Fruit fly (Drosophila melanogaster): ENCODE measurements around the gene JMJD7.

JMJD7 gene

dm6 chr3L:13420212-13420611 lies 29.9 kb downstream of the JMJD7 start:
- no peak for TF ChIP-seq Eip74EF (GFP tag; optimal IDR thresholded peaks at IDR 0.05)
- TF ChIP-seq phol (tag; optimal IDR thresholded peaks at IDR 0.05): no peak
- no peak for TF ChIP-seq usp (GFP tag; optimal IDR thresholded peaks at IDR 0.05)
- peak; percentile 87 for TF ChIP-seq CG7372 (GFP tag; IDR thresholded peaks at IDR 0.05)
- TF ChIP-seq CG12769 (tag; optimal IDR thresholded peaks at IDR 0.05): peak; percentile 67
- TF ChIP-seq Side (GFP tag; optimal IDR thresholded peaks at IDR 0.05): no peak
- TF ChIP-seq ato (GFP tag; IDR thresholded peaks at IDR 0.05; ENCODE audit: partially characterized antibody): no peak
- no peak for TF ChIP-seq pfk (GFP tag; optimal IDR thresholded peaks at IDR 0.05)
- no peak for TF ChIP-seq Drgx (GFP tag; IDR thresholded peaks at IDR 0.05)
- no peak for TF ChIP-seq Poxn (GFP tag; IDR thresholded peaks at IDR 0.05)
- no peak for TF ChIP-seq Opbp (GFP tag; IDR thresholded peaks at IDR 0.05; ENCODE audit: partially characterized antibody)
- no peak for TF ChIP-seq ac (GFP tag; optimal IDR thresholded peaks at IDR 0.05)
- TF ChIP-seq CkIIα-i1 (GFP tag; IDR thresholded peaks at IDR 0.05): no peak

dm6 chr3L:13412886-13413224 lies 37.2 kb downstream of the JMJD7 start:
- TF ChIP-seq CG12769 (tag; optimal IDR thresholded peaks at IDR 0.05): peak; percentile 15
- peak; percentile 22; the same call in 1 of the 3 replicates for TF ChIP-seq CG34422 (GFP tag; IDR thresholded peaks at IDR 0.05)
- TF ChIP-seq zfh1 (GFP tag; IDR thresholded peaks at IDR 0.05): 0 out of 3 replicates have a peak, but pooled peaks have one; percentile 5
- 0 out of 3 replicates have a peak, but pooled peaks have one; percentile 4 for TF ChIP-seq mld (GFP tag; IDR thresholded peaks at IDR 0.05; ENCODE audit: partially characterized antibody)
- TF ChIP-seq hkb (optimal IDR thresholded peaks at IDR 0.05): no peak
- 0 out of 2 replicates have a peak, but pooled peaks have one; percentile 9 for TF ChIP-seq hkb (GFP tag; IDR thresholded peaks at IDR 0.05)
- TF ChIP-seq inv (GFP tag; IDR thresholded peaks at IDR 0.05; ENCODE audit: partially characterized antibody): no peak
- peak; percentile 20 for TF ChIP-seq Sry-δ (GFP tag; optimal IDR thresholded peaks at IDR 0.05)
- peak; percentile 15 for TF ChIP-seq scrt (GFP tag; optimal IDR thresholded peaks at IDR 0.05)
- TF ChIP-seq ken (GFP tag; IDR thresholded peaks at IDR 0.05): 0 out of 3 replicates have a peak, but pooled peaks have one; percentile 20
- peak; percentile 50; the same call in 1 of the 2 replicates for TF ChIP-seq ato (GFP tag; IDR thresholded peaks at IDR 0.05; ENCODE audit: partially characterized antibody)
- 0 out of 3 replicates have a peak, but pooled peaks have one; percentile 3 for TF ChIP-seq HLH4C (GFP tag; IDR thresholded peaks at IDR 0.05; ENCODE audit: partially characterized antibody)
- 0 out of 3 replicates have a peak, but pooled peaks have one; percentile 25 for TF ChIP-seq otp (GFP tag; IDR thresholded peaks at IDR 0.05)
- peak; percentile 25; the same call in 1 of the 2 replicates for TF ChIP-seq MBD-R2 (GFP tag; IDR thresholded peaks at IDR 0.05)
- TF ChIP-seq hbn (GFP tag; IDR thresholded peaks at IDR 0.05; ENCODE audit: partially characterized antibody): 0 out of 2 replicates have a peak, but pooled peaks have one; percentile 0
- TF ChIP-seq CG43689 (GFP tag; IDR thresholded peaks at IDR 0.05): no peak
- no peak for TF ChIP-seq tap (tag; optimal IDR thresholded peaks at IDR 0.05)
- no peak for TF ChIP-seq peb (GFP tag; IDR thresholded peaks at IDR 0.05)
- peak; percentile 22; the same call in 1 of the 2 replicates for TF ChIP-seq chm (GFP tag; IDR thresholded peaks at IDR 0.05)
- TF ChIP-seq MESR4 (GFP tag; optimal IDR thresholded peaks at IDR 0.05): peak; percentile 61
- peak; percentile 52 for TF ChIP-seq Med (GFP tag)

dm6 chr3L:13412200-13412885 lies 37.7 kb downstream of the JMJD7 start, which contains the start of the genes CG10222 and flr:
Gene CG10222, minus strand, starts transcription at chr3L:13412453.
Gene flr, plus strand, starts transcription at chr3L:13412843.
- TF ChIP-seq CG8765 (GFP tag; IDR thresholded peaks at IDR 0.05) (no peak), luna (GFP tag; optimal IDR thresholded peaks at IDR 0.05) (no peak), knrl (GFP tag; IDR thresholded peaks at IDR 0.05; ENCODE audit: partially characterized antibody) (peak; percentile 79), sr (GFP tag; IDR thresholded peaks at IDR 0.05) (no peak), Usf (GFP tag; optimal IDR thresholded peaks at IDR 0.05) (no peak), prd (optimal IDR thresholded peaks at IDR 0.05) (no peak), prd (GFP tag; IDR thresholded peaks at IDR 0.05) (no peak; the same call in 2 of the 3 replicates), sc (optimal IDR thresholded peaks at IDR 0.05) (no peak), sc (GFP tag; optimal IDR thresholded peaks at IDR 0.05) (no peak), Ptx1 (GFP tag; IDR thresholded peaks at IDR 0.05) (no peak), CG10462 (GFP tag; optimal IDR thresholded peaks at IDR 0.05) (no peak), Gsc (GFP tag; IDR thresholded peaks at IDR 0.05) (no peak), Hmr (GFP tag; optimal IDR thresholded peaks at IDR 0.05) (no peak), CG31365 (tag; optimal IDR thresholded peaks at IDR 0.05) (no peak), trh (GFP tag; optimal IDR thresholded peaks at IDR 0.05) (no peak), ftz-f1 (GFP tag; optimal IDR thresholded peaks at IDR 0.05) (no peak), CG17186 (GFP tag; optimal IDR thresholded peaks at IDR 0.05) (peak; percentile 62)

Data from whole organism, embryonic.